Fruit fly (Drosophila melanogaster) whole organism, embryonic: ENCODE results near the gene Mst85C.

Source experiments
- ATbp ChIP-seq: fragments of 200-800 bp; sonication (Bioruptor generic); optimal IDR thresholded peaks from 2 replicates; lab custom pipeline; 2017; ENCODE audit warnings: missing biosample characterization, mild to moderate bottlenecking, missing genetic modification characterization, missing genetic modification reagents
- B-H1 ChIP-seq: fragments of 200-800 bp; sonication (Bioruptor generic); IDR thresholded peaks from 3 replicates; pipeline ENCODE4 v1.3.6; 2022; ENCODE audit warnings: missing biosample characterization, missing genetic modification characterization
- CG10209 ChIP-seq: fragments of 200-800 bp; sonication (Bioruptor generic); optimal IDR thresholded peaks from 3 replicates; lab custom pipeline; 2017; ENCODE audit warnings: missing biosample characterization, mild to moderate bottlenecking, missing genetic modification characterization, missing genetic modification reagents
- CG11247 ChIP-seq: fragments of 200-800 bp; sonication (Bioruptor generic); IDR thresholded peaks from 2 replicates; pipeline ENCODE4 v1.3.6; 2022; ENCODE audit warnings: missing biosample characterization, missing genetic modification characterization
- CG11696 ChIP-seq: fragments of 200-800 bp; sonication (Bioruptor generic); IDR thresholded peaks from 2 replicates; pipeline ENCODE4 v1.3.6; 2022; ENCODE audit warnings: missing biosample characterization, missing genetic modification characterization
- CG1233 ChIP-seq: fragments of 200-800 bp; sonication (Bioruptor generic); optimal IDR thresholded peaks from 4 replicates; lab custom pipeline; 2018; ENCODE audit warnings: missing biosample characterization, mild to moderate bottlenecking, missing genetic modification characterization
- CG12391 ChIP-seq: fragments of 200-800 bp; sonication (Bioruptor generic); optimal IDR thresholded peaks from 3 replicates; lab custom pipeline; 2018; ENCODE audit warnings: missing biosample characterization, mild to moderate bottlenecking, missing genetic modification characterization, moderate library complexity
- CG13624 ChIP-seq: fragments of 200-800 bp; sonication (Bioruptor generic); optimal IDR thresholded peaks from 2 replicates; lab custom pipeline; 2016; ENCODE audit warnings: missing biosample characterization, missing genetic modification characterization
- CG14050 ChIP-seq: fragments of 200-800 bp; sonication (Bioruptor generic); IDR thresholded peaks from 3 replicates; pipeline ENCODE4 v1.3.6; 2022; ENCODE audit warnings: missing biosample characterization, missing genetic modification characterization
- CG1529 ChIP-seq: fragments of 200-800 bp; sonication (Bioruptor generic); optimal IDR thresholded peaks from 3 replicates; lab custom pipeline; 2018; ENCODE audit warnings: missing biosample characterization, missing genetic modification characterization
- CG15696 ChIP-seq: fragments of 200-800 bp; sonication (Bioruptor generic); optimal IDR thresholded peaks from 2 replicates; lab custom pipeline; 2019; ENCODE audit warnings: missing biosample characterization, mild to moderate bottlenecking, missing genetic modification characterization, moderate library complexity
- CG1602 ChIP-seq: fragments of 200-800 bp; sonication (Bioruptor generic); optimal IDR thresholded peaks from 3 replicates; lab custom pipeline; 2016; ENCODE audit warnings: missing biosample characterization, missing genetic modification characterization
- CG17802 ChIP-seq: fragments of 200-800 bp; sonication (Bioruptor generic); optimal IDR thresholded peaks from 2 replicates; lab custom pipeline; 2018; ENCODE audit warnings: missing biosample characterization, mild to moderate bottlenecking, missing genetic modification characterization, moderate library complexity
- CG2129 ChIP-seq: fragments of 200-800 bp; sonication (Bioruptor generic); IDR thresholded peaks from 2 replicates; pipeline ENCODE4 v1.3.6; 2022; ENCODE audit warnings: missing biosample characterization, missing genetic modification characterization; ENCODE audit not compliant: partially characterized antibody
- CG2678 ChIP-seq: fragments of 200-800 bp; sonication (Bioruptor generic); optimal IDR thresholded peaks from 3 replicates; lab custom pipeline; 2019; ENCODE audit warnings: missing biosample characterization, mild to moderate bottlenecking, missing genetic modification characterization, moderate library complexity
- CG30020 ChIP-seq: fragments of 200-800 bp; optimal IDR thresholded peaks from 2 replicates; lab custom pipeline; 2019; ENCODE audit warnings: missing biosample characterization, mild to moderate bottlenecking, missing genetic modification characterization, moderate library complexity
- CG4282 ChIP-seq: fragments of 200-800 bp; sonication (Bioruptor generic); optimal IDR thresholded peaks from 2 replicates; lab custom pipeline; 2016; ENCODE audit warnings: missing biosample characterization, missing genetic modification characterization
- CG7372 ChIP-seq: fragments of 200-800 bp; sonication (Bioruptor generic); IDR thresholded peaks from 2 replicates; pipeline ENCODE4 v1.3.6; 2022; ENCODE audit warnings: missing biosample characterization, missing genetic modification characterization
- CG7839 ChIP-seq: fragments of 200-800 bp; sonication (Bioruptor generic); optimal IDR thresholded peaks from 3 replicates; lab custom pipeline; 2018; ENCODE audit warnings: missing biosample characterization, mild to moderate bottlenecking, missing genetic modification characterization, moderate library complexity
- CG7928 ChIP-seq: fragments of 200-800 bp; sonication (Bioruptor generic); optimal IDR thresholded peaks from 2 replicates; lab custom pipeline; 2017; ENCODE audit warnings: missing biosample characterization, mild to moderate bottlenecking, missing genetic modification characterization
- CG9727 ChIP-seq: fragments of 200-800 bp; sonication (Bioruptor generic); optimal IDR thresholded peaks from 3 replicates; lab custom pipeline; 2017; ENCODE audit warnings: missing biosample characterization, mild to moderate bottlenecking, missing genetic modification characterization
- CTCF ChIP-seq: fragments of 200-800 bp; sonication (Bioruptor generic); optimal IDR thresholded peaks from 2 replicates; lab custom pipeline; 2017; ENCODE audit warnings: missing biosample characterization, mild to moderate bottlenecking, missing genetic modification characterization, moderate library complexity
- CoRest ChIP-seq: fragments of 200-800 bp; sonication (Bioruptor generic); optimal IDR thresholded peaks from 3 replicates; lab custom pipeline; 2018; ENCODE audit warnings: missing biosample characterization, mild to moderate bottlenecking, missing genetic modification characterization, moderate library complexity
- Fer1 ChIP-seq: fragments of 200-800 bp; sonication (Bioruptor generic); optimal IDR thresholded peaks from 2 replicates; lab custom pipeline; 2017; ENCODE audit warnings: missing biosample characterization, mild to moderate bottlenecking, missing genetic modification characterization
- Fer3 ChIP-seq: fragments of 200-800 bp; sonication (Bioruptor generic); optimal IDR thresholded peaks from 2 replicates; lab custom pipeline; 2018; ENCODE audit warnings: missing biosample characterization, mild to moderate bottlenecking, missing genetic modification characterization, moderate library complexity
- HLH3B ChIP-seq: fragments of 200-800 bp; sonication (Bioruptor generic); IDR thresholded peaks from 2 replicates; pipeline ENCODE4 v1.3.6; 2022; ENCODE audit warnings: missing biosample characterization, missing genetic modification characterization
- NFAT ChIP-seq: fragments of 200-800 bp; sonication (Bioruptor generic); IDR thresholded peaks from 2 replicates; pipeline ENCODE4 v1.3.6; 2022; ENCODE audit warnings: missing biosample characterization, missing genetic modification characterization
- NK7.1 ChIP-seq: fragments of 200-800 bp; sonication (Bioruptor generic); optimal IDR thresholded peaks from 3 replicates; lab custom pipeline; 2016; ENCODE audit warnings: missing biosample characterization, missing genetic modification characterization
- NfI ChIP-seq: fragments of 200-800 bp; sonication (Bioruptor generic); optimal IDR thresholded peaks from 3 replicates; lab custom pipeline; 2018; ENCODE audit warnings: missing biosample characterization, mild to moderate bottlenecking, missing genetic modification characterization, moderate library complexity
- Oli ChIP-seq: fragments of 200-800 bp; sonication (Bioruptor generic); optimal IDR thresholded peaks from 2 replicates; lab custom pipeline; 2018; ENCODE audit warnings: missing biosample characterization, mild to moderate bottlenecking, missing genetic modification characterization, moderate library complexity
- Ptx1 ChIP-seq: fragments of 200-800 bp; sonication (Bioruptor generic); IDR thresholded peaks from 2 replicates; pipeline ENCODE4 v1.3.6; 2022; ENCODE audit warnings: missing biosample characterization, missing genetic modification characterization
- Ravus ChIP-seq: fragments of 200-800 bp; sonication (Bioruptor generic); IDR thresholded peaks from 2 replicates; pipeline ENCODE4 v1.3.6; 2022; ENCODE audit warnings: missing biosample characterization, missing genetic modification characterization
- TFAM ChIP-seq: fragments of 200-800 bp; sonication (Bioruptor generic); optimal IDR thresholded peaks from 2 replicates; lab custom pipeline; 2017; ENCODE audit warnings: missing biosample characterization, missing genetic modification characterization, inconsistent platforms
- Trl ChIP-seq, 3 experiments: fragments of >200 bp in 2 of 3; fragments of 200-800 bp in 1 of 3; sonication (Bioruptor generic) in 1 of 3; optimal IDR thresholded peaks; 2 replicates in 1 of 3; 3 replicates in 2 of 3; lab custom pipeline; 2016 to 2017; ENCODE audit warnings: missing biosample characterization in 1 of 3, missing genetic modification characterization in 1 of 3
- Xrp1 ChIP-seq: fragments of 200-800 bp; sonication (Bioruptor generic); IDR thresholded peaks from 2 replicates; pipeline ENCODE4 v1.3.6; 2022; ENCODE audit warnings: missing biosample characterization, missing genetic modification characterization
- caup ChIP-seq: fragments of 200-800 bp; sonication (Bioruptor generic); optimal IDR thresholded peaks from 3 replicates; lab custom pipeline; 2017; ENCODE audit warnings: missing biosample characterization, mild to moderate bottlenecking, missing genetic modification characterization, moderate library complexity; ENCODE audit not compliant: severe bottlenecking
- emc ChIP-seq: fragments of 200-800 bp; sonication (Bioruptor generic); optimal IDR thresholded peaks from 2 replicates; lab custom pipeline; 2016; ENCODE audit warnings: missing biosample characterization, missing genetic modification characterization
- ems ChIP-seq: fragments of 200-800 bp; sonication (Bioruptor generic); optimal IDR thresholded peaks from 3 replicates; lab custom pipeline; 2016; ENCODE audit warnings: missing biosample characterization, missing genetic modification characterization
- fd96Cb ChIP-seq: fragments of 200-800 bp; sonication (Bioruptor generic); optimal IDR thresholded peaks from 2 replicates; lab custom pipeline; 2018; ENCODE audit warnings: missing biosample characterization, mild to moderate bottlenecking, missing genetic modification characterization, moderate library complexity
- fu2 ChIP-seq: fragments of 200-800 bp; sonication (Bioruptor generic); optimal IDR thresholded peaks from 2 replicates; lab custom pipeline; 2016; ENCODE audit warnings: missing biosample characterization, missing genetic modification characterization
- grn ChIP-seq: fragments of 200-800 bp; sonication (Bioruptor generic); optimal IDR thresholded peaks from 3 replicates; lab custom pipeline; 2017; ENCODE audit warnings: missing biosample characterization, missing genetic modification characterization
- gro ChIP-seq: fragments of 200-800 bp; sonication (Bioruptor generic); optimal IDR thresholded peaks from 2 replicates; lab custom pipeline; 2016; ENCODE audit warnings: missing biosample characterization, missing genetic modification characterization
- ken ChIP-seq: fragments of 200-800 bp; sonication (Bioruptor generic); IDR thresholded peaks from 3 replicates; pipeline ENCODE4 v1.3.6; 2022; ENCODE audit warnings: missing biosample characterization, missing genetic modification characterization
- lab ChIP-seq: fragments of 200-800 bp; sonication (Bioruptor generic); optimal IDR thresholded peaks from 3 replicates; lab custom pipeline; 2017; ENCODE audit warnings: missing biosample characterization, missing genetic modification characterization, mild to moderate bottlenecking, moderate library complexity, missing genetic modification reagents
- mam ChIP-seq: fragments of 200-800 bp; sonication (Bioruptor generic); optimal IDR thresholded peaks from 3 replicates; lab custom pipeline; 2016; ENCODE audit warnings: missing biosample characterization, missing genetic modification characterization
- mirr ChIP-seq: fragments of 200-800 bp; sonication (Bioruptor generic); optimal IDR thresholded peaks from 3 replicates; lab custom pipeline; 2018; ENCODE audit warnings: missing biosample characterization, mild to moderate bottlenecking, missing genetic modification characterization
- otp ChIP-seq: fragments of 200-800 bp; sonication (Bioruptor generic); IDR thresholded peaks from 3 replicates; pipeline ENCODE4, ENCODE4 v1.3.6; 2022; ENCODE audit warnings: missing biosample characterization, missing genetic modification characterization
- prd ChIP-seq, 3 experiments: fragments of >200 bp in 2 of 3; fragments of 200-800 bp in 1 of 3; sonication (Bioruptor generic) in 1 of 3; optimal IDR thresholded peaks in 2 of 3; IDR thresholded peaks in 1 of 3; 2 replicates in 2 of 3; 3 replicates in 1 of 3; pipeline versions ENCODE4 v1.3.6 to Lab custom; 2017 to 2022; ENCODE audit warnings: missing biosample characterization in 1 of 3, missing genetic modification characterization in 1 of 3
- sens ChIP-seq: fragments of 200-800 bp; sonication (Bioruptor generic); peaks from one replicate; lab custom pipeline; 2016; ENCODE audit warnings: missing biosample characterization, missing genetic modification characterization
- sisA ChIP-seq: fragments of 200-800 bp; sonication (Bioruptor generic); IDR thresholded peaks from 2 replicates; pipeline ENCODE4 v1.3.6; 2022; ENCODE audit warnings: missing biosample characterization, missing genetic modification characterization
- sug ChIP-seq: fragments of 200-800 bp; optimal IDR thresholded peaks from 2 replicates; lab custom pipeline; 2019; ENCODE audit warnings: missing biosample characterization, mild to moderate bottlenecking, missing genetic modification characterization, moderate library complexity

Gene Mst85C

DNA sequence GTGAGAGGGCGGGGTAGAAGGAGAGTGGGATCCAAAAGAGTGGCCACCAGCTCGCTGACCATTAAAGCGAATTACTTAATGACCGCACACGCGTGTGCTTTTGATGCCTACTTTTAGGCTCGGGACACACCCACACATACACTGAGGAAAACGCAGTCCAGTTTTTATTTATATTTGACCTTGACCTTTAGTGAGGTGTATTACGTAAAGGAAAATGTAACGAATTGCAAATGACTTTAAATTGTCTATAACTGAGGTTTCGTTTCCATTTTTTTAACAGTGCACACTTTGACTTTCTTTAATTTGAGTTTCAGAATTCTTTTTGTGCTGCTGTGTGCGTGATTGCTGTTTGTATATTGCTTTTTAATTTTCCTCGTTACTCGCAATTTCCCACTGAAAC lies 36.9 kb downstream of the Mst85C start (continued):
- TF ChIP-seq CG1233 (GFP tag; lab: Kevin White, UChicago): peak; percentile 3
- peak; percentile 4 for TF ChIP-seq CG9727 (GFP tag; lab: Kevin White, UChicago)
- TF ChIP-seq gro (GFP tag; lab: Kevin White, UChicago): peak; percentile 29
- TF ChIP-seq HLH3B (GFP tag; lab: Robert Waterston, UW): 0 out of 2 replicates have a peak, but pooled peaks have one; percentile 40
- TF ChIP-seq CTCF (GFP tag; lab: Kevin White, UChicago): no peak
- peak; percentile 22; the same call in 1 of the 2 replicates for TF ChIP-seq CG11247
- TF ChIP-seq lab (GFP tag; lab: Kevin White, UChicago): peak; percentile 57
- peak; percentile 16 for TF ChIP-seq CG12391 (tag; lab: Kevin White, UChicago)
- TF ChIP-seq emc (GFP tag; lab: Kevin White, UChicago): no peak
- no peak for TF ChIP-seq grn (GFP tag; lab: Kevin White, UChicago)
- peak; percentile 2 for TF ChIP-seq Fer3
- peak; percentile 12 for TF ChIP-seq CG10209 (GFP tag; lab: Kevin White, UChicago)
- TF ChIP-seq CG7839: peak; percentile 30
- no peak for TF ChIP-seq Trl (optimal IDR thresholded peaks at IDR 0.05; lab: Kevin White, UChicago)
- TF ChIP-seq Trl (GFP tag; optimal IDR thresholded peaks at IDR 0.05; lab: Kevin White, UChicago): peak; percentile 13
- peak; percentile 14 for TF ChIP-seq NfI (GFP tag; lab: Kevin White, UChicago)
- no peak for TF ChIP-seq TFAM (GFP tag; lab: Kevin White, UChicago)
- TF ChIP-seq CG2129 (GFP tag; lab: Robert Waterston, UW): no peak
- TF ChIP-seq Xrp1 (GFP tag; lab: Robert Waterston, UW): no peak
- peak; percentile 59 for TF ChIP-seq sens (GFP tag; lab: Kevin White, UChicago)
- no peak for TF ChIP-seq CG7928 (GFP tag; lab: Kevin White, UChicago)
- no peak for TF ChIP-seq Ravus (GFP tag; lab: Robert Waterston, UW)
- no peak for TF ChIP-seq B-H1 (GFP tag; lab: Robert Waterston, UW)
- peak; percentile 17 for TF ChIP-seq mam
- TF ChIP-seq fu2 (GFP tag; lab: Kevin White, UChicago): no peak
- TF ChIP-seq CG4282 (GFP tag; lab: Kevin White, UChicago): no peak
- peak; percentile 30 for TF ChIP-seq ATbp
- no peak for TF ChIP-seq CG17802
- TF ChIP-seq caup (GFP tag; lab: Kevin White, UChicago): peak; percentile 8
- no peak for TF ChIP-seq CG14050
- no peak for TF ChIP-seq NFAT
- TF ChIP-seq otp (GFP tag; lab: Robert Waterston, UW): no peak
- no peak for TF ChIP-seq mirr (GFP tag; lab: Kevin White, UChicago)
- TF ChIP-seq Fer1 (GFP tag; lab: Kevin White, UChicago): peak; percentile 49
- TF ChIP-seq Oli (tag; lab: Kevin White, UChicago): no peak
- 0 out of 3 replicates have a peak, but pooled peaks have one; percentile 41 for TF ChIP-seq ken (GFP tag; lab: Robert Waterston, UW)
- no peak for TF ChIP-seq CG1602 (GFP tag; lab: Kevin White, UChicago)
- TF ChIP-seq ems (GFP tag; lab: Kevin White, UChicago): peak; percentile 22
- no peak for TF ChIP-seq CG1529
- TF ChIP-seq Ptx1: peak; percentile 52
- peak; percentile 41 for TF ChIP-seq CG2678 (tag; lab: Kevin White, UChicago)
- TF ChIP-seq CG11696 (GFP tag; lab: Robert Waterston, UW): no peak
- TF ChIP-seq fd96Cb (tag; lab: Kevin White, UChicago): peak; percentile 41
- TF ChIP-seq CoRest (tag; lab: Kevin White, UChicago): peak; percentile 18
- TF ChIP-seq CG15696 (tag; lab: Kevin White, UChicago): no peak
- no peak for TF ChIP-seq NK7.1 (GFP tag; lab: Kevin White, UChicago)
- no peak for TF ChIP-seq CG30020
- TF ChIP-seq sisA (GFP tag; lab: Robert Waterston, UW): peak; percentile 48; the same call in 1 of the 2 replicates
- TF ChIP-seq CG7372 (GFP tag; lab: Robert Waterston, UW): no peak
- peak; percentile 7 for TF ChIP-seq CG13624 (GFP tag; lab: Kevin White, UChicago)
- no peak for TF ChIP-seq sug
- no peak for TF ChIP-seq prd (optimal IDR thresholded peaks at IDR 0.05; lab: Kevin White, UChicago)
- peak; percentile 50; the same call in 2 of the 3 replicates for TF ChIP-seq prd (GFP tag; IDR thresholded peaks at IDR 0.05; lab: Robert Waterston, UW)
